Worm (Caenorhabditis elegans): ENCODE data around the gene vha-13.

Gene vha-13

ce11 chrV:14378986-14379385 is 27.5 kb downstream of the vha-13 start, which contains the start of gene npr-43:
npr-43 (minus strand) TSS chrV:14379086.
- TF ChIP-seq ceh-6 (GFP tag; optimal IDR thresholded peaks at IDR 0.05) (no peak), ceh-48 (tag; optimal IDR thresholded peaks at IDR 0.05) (no peak), lim-6 (tag; optimal IDR thresholded peaks at IDR 0.05) (no peak), madf-2 (tag; optimal IDR thresholded peaks at IDR 0.05) (no peak), gmeb-2 (tag; optimal IDR thresholded peaks at IDR 0.05) (no peak), ama-1 (optimal IDR thresholded peaks at IDR 0.05) (no peak), ceh-24 (tag; optimal IDR thresholded peaks at IDR 0.05) (no peak), elt-2 (tag; optimal IDR thresholded peaks at IDR 0.05) (no peak), T23F11.4 (GFP tag; optimal IDR thresholded peaks at IDR 0.05) (no peak), zip-5 (tag; optimal IDR thresholded peaks at IDR 0.05) (no peak), ztf-16 (tag; optimal IDR thresholded peaks at IDR 0.05) (no peak), dve-1 (tag; optimal IDR thresholded peaks at IDR 0.05) (no peak), Y22D7AL.16 (tag; optimal IDR thresholded peaks at IDR 0.05) (no peak), pag-3 (tag; optimal IDR thresholded peaks at IDR 0.05; ENCODE audit: borderline replicate concordance) (no peak), ceh-31 (tag; optimal IDR thresholded peaks at IDR 0.05) (no peak)

ce11 chrV:14380242-14380641 is 28.7 kb downstream of the vha-13 start:
- no peak for TF ChIP-seq hlh-15 (tag; optimal IDR thresholded peaks at IDR 0.05)
- no peak for TF ChIP-seq syd-9 (tag; optimal IDR thresholded peaks at IDR 0.05)
- TF ChIP-seq ceh-18 (tag; optimal IDR thresholded peaks at IDR 0.05): no peak
- no peak for TF ChIP-seq tbx-7 (tag; optimal IDR thresholded peaks at IDR 0.05)
- no peak for TF ChIP-seq che-1 (tag; optimal IDR thresholded peaks at IDR 0.05)
- TF ChIP-seq mec-3 (tag; optimal IDR thresholded peaks at IDR 0.05; ENCODE audit: borderline replicate concordance): no peak
- no peak for TF ChIP-seq K09A11.1 (tag; optimal IDR thresholded peaks at IDR 0.05; ENCODE audit: insufficient read depth)
- no peak for TF ChIP-seq odd-2 (tag; optimal IDR thresholded peaks at IDR 0.05)
- no peak for TF ChIP-seq ceh-19 (GFP tag; optimal IDR thresholded peaks at IDR 0.05)

ce11 chrV:14391830-14392229 is 40.3 kb downstream of the vha-13 start, which contains the start of gene C15H11.10:
C15H11.10 (plus strand) TSS chrV:14392130.
- no peak for TF ChIP-seq pat-9 (tag; optimal IDR thresholded peaks at IDR 0.05)

ce11 chrV:14393504-14393903 is 42.0 kb downstream of the vha-13 start, which contains the start of gene C15H11.1:
C15H11.1 (plus strand) TSS chrV:14393804.
- TF ChIP-seq pag-3 (tag; optimal IDR thresholded peaks at IDR 0.05; ENCODE audit: borderline replicate concordance) (no peak), pha-2 (tag; optimal IDR thresholded peaks at IDR 0.05) (no peak), F13H6.1 (tag; optimal IDR thresholded peaks at IDR 0.05) (no peak), fkh-10 (GFP tag; optimal IDR thresholded peaks at IDR 0.05) (no peak), rnt-1 (tag; optimal IDR thresholded peaks at IDR 0.05) (no peak), unc-86 (tag; optimal IDR thresholded peaks at IDR 0.05) (no peak), che-1 (tag; optimal IDR thresholded peaks at IDR 0.05) (no peak)

ce11 chrV:14394743-14395142 is 43.2 kb downstream of the vha-13 start, which contains the start of gene C15H11.13:
C15H11.13 (plus strand) TSS chrV:14395043.
- TF ChIP-seq F13H6.1 (tag; optimal IDR thresholded peaks at IDR 0.05) (no peak), che-1 (tag; optimal IDR thresholded peaks at IDR 0.05) (no peak), nhr-232 (tag; optimal IDR thresholded peaks at IDR 0.05) (no peak), ttx-3 (tag; optimal IDR thresholded peaks at IDR 0.05) (no peak), T23F11.4 (GFP tag; optimal IDR thresholded peaks at IDR 0.05) (no peak), dmd-4 (tag; optimal IDR thresholded peaks at IDR 0.05; ENCODE audit: borderline replicate concordance) (no peak), odd-2 (tag; optimal IDR thresholded peaks at IDR 0.05) (no peak), K02D7.2 (tag; optimal IDR thresholded peaks at IDR 0.05) (no peak), nfya-1 (tag; optimal IDR thresholded peaks at IDR 0.05) (no peak), pha-4 (tag; optimal IDR thresholded peaks at IDR 0.05) (no peak), elt-4 (tag; optimal IDR thresholded peaks at IDR 0.05) (no peak), ceh-18 (tag; optimal IDR thresholded peaks at IDR 0.05) (no peak), nhr-11 (tag; optimal IDR thresholded peaks at IDR 0.05) (no peak)
